Fruit fly (Drosophila melanogaster): Measurements from ENCODE around the gene CG33725.
A peak's percentile ranks its signal among the peaks of the same experiment; 100 is the strongest.

Gene CG33725

dm6 chr3L:12453529-12453928 lies 28.9 kb upstream of the CG33725 start (continued):
- TF ChIP-seq sens (GFP tag) (peak; percentile 74), CG13123 (GFP tag; optimal IDR thresholded peaks at IDR 0.05) (no peak), Gug (GFP tag; IDR thresholded peaks at IDR 0.05) (no peak), CG10543 (GFP tag; optimal IDR thresholded peaks at IDR 0.05) (no peak), CG9727 (GFP tag; optimal IDR thresholded peaks at IDR 0.05) (peak; percentile 53), rib (GFP tag; IDR thresholded peaks at IDR 0.05) (no peak), ttk (GFP tag; IDR thresholded peaks at IDR 0.05) (no peak), grn (GFP tag; optimal IDR thresholded peaks at IDR 0.05) (no peak), ato (GFP tag; IDR thresholded peaks at IDR 0.05; ENCODE audit: partially characterized antibody) (no peak), tna (GFP tag; IDR thresholded peaks at IDR 0.05; ENCODE audit: partially characterized antibody) (no peak), CG10565 (GFP tag; optimal IDR thresholded peaks at IDR 0.05) (no peak), Dref (GFP tag; IDR thresholded peaks at IDR 0.05) (no peak), CG3726 (GFP tag; IDR thresholded peaks at IDR 0.05) (no peak), nerfin-2 (GFP tag; IDR thresholded peaks at IDR 0.05; ENCODE audit: partially characterized antibody) (no peak), Eip74EF (GFP tag; optimal IDR thresholded peaks at IDR 0.05) (no peak), Bteb2 (GFP tag; optimal IDR thresholded peaks at IDR 0.05) (no peak), Med (GFP tag) (no peak), CG4617 (GFP tag; optimal IDR thresholded peaks at IDR 0.05; ENCODE audit: borderline replicate concordance) (no peak), zfh2 (GFP tag; optimal IDR thresholded peaks at IDR 0.05) (no peak), Camta (GFP tag; optimal IDR thresholded peaks at IDR 0.05) (no peak), Side (GFP tag; optimal IDR thresholded peaks at IDR 0.05) (no peak), stwl (tag; optimal IDR thresholded peaks at IDR 0.05) (no peak), fd102C (GFP tag; optimal IDR thresholded peaks at IDR 0.05) (peak; percentile 8)

- TF ChIP-seq dmrt11E (tag; optimal IDR thresholded peaks at IDR 0.05) = no peak
- no peak for TF ChIP-seq Atf3 (GFP tag; optimal IDR thresholded peaks at IDR 0.05)
- TF ChIP-seq CG2712 (tag; optimal IDR thresholded peaks at IDR 0.05) = no peak
- TF ChIP-seq crp (GFP tag; optimal IDR thresholded peaks at IDR 0.05) = no peak
- TF ChIP-seq lov (optimal IDR thresholded peaks at IDR 0.05) = no peak
- TF ChIP-seq lov (GFP tag; IDR thresholded peaks at IDR 0.05) = no peak
- no peak for TF ChIP-seq CG17612 (GFP tag; IDR thresholded peaks at IDR 0.05)
- TF ChIP-seq MESR4 (GFP tag; optimal IDR thresholded peaks at IDR 0.05) = no peak
- no peak for TF ChIP-seq gcm (GFP tag; optimal IDR thresholded peaks at IDR 0.05)
These were observed 27.4 kb upstream of the CG33725 start for dm6 chr3L:12455034-12455433.

- TF ChIP-seq CG13775 (GFP tag; optimal IDR thresholded peaks at IDR 0.05) (peak; percentile 81), Lpt (GFP tag; optimal IDR thresholded peaks at IDR 0.05) (no peak), HmgZ (tag; optimal IDR thresholded peaks at IDR 0.05) (peak; percentile 5), Gug (GFP tag; IDR thresholded peaks at IDR 0.05) (peak; percentile 22; the same call in 1 of the 4 replicates), ci (GFP tag; IDR thresholded peaks at IDR 0.05) (no peak), dimm (GFP tag; IDR thresholded peaks at IDR 0.05) (no peak), fd96Cb (tag; optimal IDR thresholded peaks at IDR 0.05) (peak; percentile 93), Asciz (GFP tag; optimal IDR thresholded peaks at IDR 0.05) (peak; percentile 85), dm (GFP tag; optimal IDR thresholded peaks at IDR 0.05) (peak; percentile 17), CG31388 (GFP tag; optimal IDR thresholded peaks at IDR 0.05) (peak; percentile 50), CG8388 (GFP tag; optimal IDR thresholded peaks at IDR 0.05) (peak; percentile 92), gro (GFP tag; optimal IDR thresholded peaks at IDR 0.05) (no peak), Fer1 (GFP tag; optimal IDR thresholded peaks at IDR 0.05) (no peak), CG7839 (tag; optimal IDR thresholded peaks at IDR 0.05) (peak; percentile 88), CG6175 (GFP tag; IDR thresholded peaks at IDR 0.05) (no peak), crc (GFP tag; optimal IDR thresholded peaks at IDR 0.05) (no peak), salm (tag; optimal IDR thresholded peaks at IDR 0.05) (peak; percentile 78), hkb (optimal IDR thresholded peaks at IDR 0.05) (no peak), hkb (GFP tag; IDR thresholded peaks at IDR 0.05) (peak; percentile 64)
These were observed 25.3 kb upstream of the CG33725 start for dm6 chr3L:12456916-12457662.
